Worm (Caenorhabditis elegans) whole organism, L1 larva: Measurements from ENCODE around the gene ipla-7.

Experiments used
- C16A3.4 ChIP-seq: fragments of 150-350 bp; optimal IDR thresholded peaks from 2 replicates; lab custom pipeline; 2014; ENCODE audit warnings: missing biosample characterization, missing genetic modification characterization
- alr-1 ChIP-seq: fragments of 200-800 bp; sonication (Bioruptor generic); optimal IDR thresholded peaks from 2 replicates; lab custom pipeline; 2018; ENCODE audit warnings: borderline replicate concordance, mild to moderate bottlenecking, missing genetic modification characterization, missing compliant biosample characterization
- ama-1 ChIP-seq: fragments of 150-350 bp; optimal IDR thresholded peaks from 2 replicates; lab custom pipeline; 2014
- blmp-1 ChIP-seq: fragments of 150-350 bp; optimal IDR thresholded peaks from 2 replicates; lab custom pipeline; 2014; ENCODE audit warnings: missing biosample characterization, missing genetic modification characterization
- ceh-63 ChIP-seq: fragments of 200-800 bp; sonication (Bioruptor generic); optimal IDR thresholded peaks from 2 replicates; lab custom pipeline; 2018; ENCODE audit warnings: mild to moderate bottlenecking, missing genetic modification characterization, missing compliant biosample characterization
- ceh-8 ChIP-seq: fragments of 200-800 bp; sonication (Bioruptor generic); optimal IDR thresholded peaks from 2 replicates; lab custom pipeline; 2018; ENCODE audit warnings: mild to moderate bottlenecking, missing genetic modification characterization, moderate library complexity, missing compliant biosample characterization
- ceh-82 ChIP-seq, 3 experiments: fragments of 150-350 bp in 1 of 3; sonication (generic microtip) in 2 of 3; optimal IDR thresholded peaks; 2 replicates each; lab custom pipeline; 2014 to 2017; ENCODE audit warnings: missing biosample characterization in 3 of 3, missing genetic modification characterization in 3 of 3
- ceh-88 ChIP-seq: fragments of 200-800 bp; sonication (Bioruptor generic); IDR thresholded peaks from 2 replicates; pipeline ENCODE4 v1.3.6; 2022; ENCODE audit warnings: missing genetic modification characterization, missing compliant biosample characterization
- ceh-90 ChIP-seq: sonication (generic microtip); optimal IDR thresholded peaks from 2 replicates; lab custom pipeline; 2016; ENCODE audit warnings: missing genetic modification characterization, missing compliant biosample characterization
- dpl-1 ChIP-seq, 3 experiments: fragments of 150-350 bp in 2 of 3; sonication (generic microtip) in 1 of 3; optimal IDR thresholded peaks; 2 replicates each; lab custom pipeline; 2014 to 2017; ENCODE audit warnings: missing biosample characterization in 3 of 3, missing genetic modification characterization in 3 of 3, missing genetic modification reagents in 3 of 3
- dsc-1 ChIP-seq: sonication (generic microtip); optimal IDR thresholded peaks from 2 replicates; lab custom pipeline; 2016; ENCODE audit warnings: mild to moderate bottlenecking, missing genetic modification characterization, missing compliant biosample characterization
- efl-1 ChIP-seq, 4 experiments: fragments of 150-350 bp; optimal IDR thresholded peaks in 3 of 4; peaks in 1 of 4; 1 replicate in 1 of 4; 2 replicates in 3 of 4; lab custom pipeline; 2014; ENCODE audit warnings: missing biosample characterization in 2 of 4, missing genetic modification characterization in 2 of 4, missing genetic modification reagents in 2 of 4
- efl-3 ChIP-seq: fragments of 200-800 bp; sonication (Bioruptor generic); optimal IDR thresholded peaks from 2 replicates; lab custom pipeline; 2018; ENCODE audit warnings: mild to moderate bottlenecking, missing genetic modification characterization, missing compliant biosample characterization
- egl-13 ChIP-seq: sonication (generic microtip); optimal IDR thresholded peaks from 2 replicates; lab custom pipeline; 2016; ENCODE audit warnings: missing genotype, missing genetic modification reagents, missing genetic modification characterization, missing compliant biosample characterization
- egl-27 ChIP-seq, 2 experiments: fragments of 150-350 bp in 1 of 2; sonication (generic microtip); optimal IDR thresholded peaks; 3 replicates each; lab custom pipeline; 2017 to 2018; ENCODE audit warnings: missing biosample characterization in 2 of 2, missing genetic modification characterization in 2 of 2, missing genetic modification reagents in 2 of 2
- elt-3 ChIP-seq, 6 experiments: fragments of 150-350 bp in 1 of 6; sonication (generic microtip); optimal IDR thresholded peaks; 2 replicates each; lab custom pipeline; 2017 to 2018; ENCODE audit warnings: missing biosample characterization in 6 of 6, missing genetic modification characterization in 6 of 6, inconsistent platforms in 1 of 6
- ets-5 ChIP-seq: fragments of 200-800 bp; sonication (Bioruptor generic); IDR thresholded peaks from 2 replicates; pipeline ENCODE4 v1.3.6; 2022; ENCODE audit warnings: missing genetic modification characterization, missing compliant biosample characterization
- fkh-4 ChIP-seq: sonication (generic microtip); optimal IDR thresholded peaks from 2 replicates; lab custom pipeline; 2016; ENCODE audit warnings: missing compliant biosample characterization, missing genetic modification characterization, borderline replicate concordance
- grh-1 ChIP-seq: fragments of 200-800 bp; sonication (Bioruptor generic); IDR thresholded peaks from 2 replicates; pipeline ENCODE4 v1.3.6; 2022; ENCODE audit warnings: missing genetic modification reagents, missing genetic modification characterization, missing compliant biosample characterization
- hlh-4 ChIP-seq: sonication (generic microtip); optimal IDR thresholded peaks from 2 replicates; lab custom pipeline; 2016; ENCODE audit warnings: mild to moderate bottlenecking, missing genetic modification characterization, missing compliant biosample characterization
- jun-1 ChIP-seq: fragments of 150-350 bp; optimal IDR thresholded peaks from 2 replicates; lab custom pipeline; 2014; ENCODE audit warnings: missing biosample characterization, missing genetic modification reagents, missing genetic modification characterization
- lin-13 ChIP-seq: fragments of 150-350 bp; optimal IDR thresholded peaks from 2 replicates; lab custom pipeline; 2014; ENCODE audit warnings: missing biosample characterization, missing genetic modification reagents, missing genetic modification characterization
- lin-14 ChIP-seq: fragments of 200-800 bp; sonication (Bioruptor generic); optimal IDR thresholded peaks from 2 replicates; lab custom pipeline; 2018; ENCODE audit warnings: mild to moderate bottlenecking, missing genetic modification characterization, moderate library complexity, missing compliant biosample characterization
- lin-15B ChIP-seq: fragments of 150-350 bp; sonication (generic microtip); optimal IDR thresholded peaks from 3 replicates; lab custom pipeline; 2014; ENCODE audit warnings: missing biosample characterization, missing genetic modification characterization
- lin-35 ChIP-seq, 2 experiments: fragments of 150-350 bp; optimal IDR thresholded peaks; 2 replicates each; lab custom pipeline; 2014; ENCODE audit warnings: missing biosample characterization in 2 of 2, missing genetic modification characterization in 2 of 2, missing genetic modification reagents in 2 of 2
- lin-39 ChIP-seq: fragments of 150-350 bp; optimal IDR thresholded peaks from 2 replicates; lab custom pipeline; 2014; ENCODE audit warnings: missing biosample characterization, missing genetic modification reagents, missing genetic modification characterization
- mab-9 ChIP-seq: fragments of 200-800 bp; sonication (Bioruptor generic); IDR thresholded peaks from 2 replicates; pipeline ENCODE4 v1.3.6; 2022; ENCODE audit warnings: missing genetic modification reagents, missing genetic modification characterization, missing compliant biosample characterization
- mef-2 ChIP-seq: fragments of 150-350 bp; optimal IDR thresholded peaks from 2 replicates; lab custom pipeline; 2014; ENCODE audit warnings: missing biosample characterization, missing genetic modification characterization
- mep-1 ChIP-seq: fragments of 150-350 bp; optimal IDR thresholded peaks from 2 replicates; lab custom pipeline; 2014; ENCODE audit warnings: missing biosample characterization, missing genetic modification characterization
- nhr-19 ChIP-seq: fragments of 200-800 bp; sonication (Bioruptor generic); conservative IDR thresholded peaks from 2 replicates; pipeline ENCODE4 v1.3.6; 2022; ENCODE audit warnings: missing genetic modification characterization, missing compliant biosample characterization
- nhr-20 ChIP-seq: sonication (generic microtip); optimal IDR thresholded peaks from 2 replicates; lab custom pipeline; 2016; ENCODE audit warnings: mild to moderate bottlenecking, missing genetic modification characterization, missing compliant biosample characterization
- nhr-237 ChIP-seq: fragments of 150-350 bp; optimal IDR thresholded peaks from 2 replicates; lab custom pipeline; 2014; ENCODE audit warnings: missing biosample characterization, missing genetic modification characterization
- nhr-71 ChIP-seq: sonication (generic microtip); optimal IDR thresholded peaks from 2 replicates; lab custom pipeline; 2016; ENCODE audit warnings: mild to moderate bottlenecking, missing genetic modification characterization, moderate library complexity, missing compliant biosample characterization
- nhr-76 ChIP-seq: sonication (generic microtip); optimal IDR thresholded peaks from 2 replicates; lab custom pipeline; 2017; ENCODE audit warnings: missing biosample characterization, missing genetic modification characterization
- nhr-77 ChIP-seq: fragments of 150-350 bp; optimal IDR thresholded peaks from 2 replicates; lab custom pipeline; 2014; ENCODE audit warnings: missing biosample characterization, missing genetic modification characterization
- nhr-84 ChIP-seq: sonication (generic microtip); optimal IDR thresholded peaks from 2 replicates; lab custom pipeline; 2017; ENCODE audit warnings: missing biosample characterization, missing genetic modification characterization
- pag-3 ChIP-seq: sonication (generic microtip); optimal IDR thresholded peaks from 2 replicates; lab custom pipeline; 2017; ENCODE audit warnings: missing genetic modification characterization, mild to moderate bottlenecking, missing compliant biosample characterization, antibody characterized with exemption, borderline replicate concordance; ENCODE audit not compliant: insufficient read depth
- pax-3 ChIP-seq: fragments of 200-800 bp; sonication (Bioruptor generic); optimal IDR thresholded peaks from 2 replicates; lab custom pipeline; 2018; ENCODE audit warnings: mild to moderate bottlenecking, missing genetic modification characterization, moderate library complexity, missing compliant biosample characterization
- pqm-1 ChIP-seq: sonication (generic microtip); optimal IDR thresholded peaks from 3 replicates; lab custom pipeline; 2017; ENCODE audit warnings: missing biosample characterization, missing genetic modification characterization
- rnt-1 ChIP-seq: sonication (generic microtip); optimal IDR thresholded peaks from 2 replicates; lab custom pipeline; 2016; ENCODE audit warnings: mild to moderate bottlenecking, missing genetic modification characterization, moderate library complexity, missing compliant biosample characterization
- swsn-7 ChIP-seq: sonication (generic microtip); optimal IDR thresholded peaks from 2 replicates; lab custom pipeline; 2016; ENCODE audit warnings: missing genetic modification characterization, missing compliant biosample characterization
- tbx-2 ChIP-seq: sonication (generic microtip); optimal IDR thresholded peaks from 2 replicates; lab custom pipeline; 2016; ENCODE audit warnings: missing genetic modification characterization, missing compliant biosample characterization
- unc-130 ChIP-seq: fragments of 150-350 bp; optimal IDR thresholded peaks from 2 replicates; lab custom pipeline; 2017; ENCODE audit warnings: missing biosample characterization, missing genetic modification characterization, inconsistent platforms
- unc-98 ChIP-seq: fragments of 200-800 bp; sonication (Bioruptor generic); IDR thresholded peaks from 2 replicates; pipeline ENCODE4 v1.3.6; 2022; ENCODE audit warnings: missing genetic modification characterization, missing compliant biosample characterization
- vab-15 ChIP-seq: sonication (generic microtip); optimal IDR thresholded peaks from 2 replicates; lab custom pipeline; 2017; ENCODE audit warnings: missing genotype, mild to moderate bottlenecking, missing genetic modification characterization, missing compliant biosample characterization
- ztf-4 ChIP-seq: fragments of 150-350 bp; optimal IDR thresholded peaks from 2 replicates; lab custom pipeline; 2014; ENCODE audit warnings: missing biosample characterization, missing genetic modification characterization

Gene ipla-7

ce11 chrIV:10110417-10110816, 47.8 kb upstream of the ipla-7 start, which contains the start of gene egl-38:
Gene egl-38, minus strand, starts transcription at chrIV:10110517.
- TF ChIP-seq nhr-19 (GFP tag; lab: Robert Waterston, UW) (no peak), nhr-237 (no peak), nhr-20 (no peak), nhr-77 (tag; lab: Kevin White, UChicago) (no peak), pqm-1 (no peak), dsc-1 (tag; lab: Kevin White, UChicago) (no peak), ceh-82 (tag; optimal IDR thresholded peaks at IDR 0.05; lab: Kevin White, UChicago) (no peak), elt-3 (tag; optimal IDR thresholded peaks at IDR 0.05; lab: Kevin White, UChicago) (no peak)

ce11 chrIV:10096881-10097280, 34.2 kb upstream of the ipla-7 start, which contains the start of gene dis-3:
Gene dis-3, plus strand, starts transcription at chrIV:10097202.
- TF ChIP-seq mab-9: no peak
- no peak for TF ChIP-seq jun-1
- peak in 1 of 3 experiments; percentile 26 for TF ChIP-seq dpl-1 (GFP tag; optimal IDR thresholded peaks at IDR 0.05; lab: Kevin White, UChicago)
- no peak for TF ChIP-seq nhr-84 (tag; lab: Kevin White, UChicago)
- no peak for TF ChIP-seq lin-13 (GFP tag; lab: Kevin White, UChicago)
- TF ChIP-seq nhr-76 (tag; lab: Kevin White, UChicago): no peak
- no peak for TF ChIP-seq swsn-7 (tag; lab: Kevin White, UChicago)
- no peak for TF ChIP-seq lin-39 (tag; lab: Kevin White, UChicago)
- TF ChIP-seq egl-13 (tag; lab: Kevin White, UChicago): no peak
- TF ChIP-seq pax-3 (tag; lab: Kevin White, UChicago): no peak
- TF ChIP-seq lin-14 (GFP tag; lab: Kevin White, UChicago): no peak
- TF ChIP-seq rnt-1 (tag; lab: Kevin White, UChicago): peak; percentile 1
- TF ChIP-seq efl-3 (GFP tag; lab: Kevin White, UChicago): no peak
- TF ChIP-seq mep-1: no peak
- no peak for TF ChIP-seq ama-1 (lab: Kevin White, UChicago)
- TF ChIP-seq tbx-2 (tag; lab: Kevin White, UChicago): no peak
- TF ChIP-seq nhr-71 (tag; lab: Kevin White, UChicago): no peak
- TF ChIP-seq efl-1 (optimal IDR thresholded peaks at IDR 0.05; lab: Kevin White, UChicago): peak; percentile 16 to 36
- TF ChIP-seq efl-1 (GFP tag; optimal IDR thresholded peaks at IDR 0.05 in 1 of 2; lab: Kevin White, UChicago): peak in 1 of 2 experiments; percentile 57
- TF ChIP-seq ets-5 (GFP tag; lab: Robert Waterston, UW): no peak
- TF ChIP-seq C16A3.4: no peak
- no peak for TF ChIP-seq hlh-4 (tag; lab: Kevin White, UChicago)
- TF ChIP-seq ztf-4 (tag; lab: Kevin White, UChicago): no peak
- TF ChIP-seq pag-3: no peak
- TF ChIP-seq fkh-4: no peak
- TF ChIP-seq nhr-77 (tag; lab: Kevin White, UChicago): no peak
- no peak for TF ChIP-seq unc-130 (tag; lab: Kevin White, UChicago)
- TF ChIP-seq unc-98 (GFP tag; lab: Robert Waterston, UW): no peak
- TF ChIP-seq lin-35 (GFP tag; optimal IDR thresholded peaks at IDR 0.05; lab: Kevin White, UChicago): peak in 1 of 2 experiments; percentile 45
- no peak for TF ChIP-seq ceh-8 (GFP tag; lab: Kevin White, UChicago)
- no peak for TF ChIP-seq ceh-82 (tag; optimal IDR thresholded peaks at IDR 0.05; lab: Kevin White, UChicago)
- no peak for TF ChIP-seq ceh-88 (GFP tag; lab: Robert Waterston, UW)
- no peak for TF ChIP-seq ceh-90 (tag; lab: Kevin White, UChicago)
- TF ChIP-seq nhr-19 (GFP tag; lab: Robert Waterston, UW): no peak
- TF ChIP-seq lin-15B: no peak
- TF ChIP-seq vab-15 (tag; lab: Kevin White, UChicago): no peak
- no peak for TF ChIP-seq ceh-63 (GFP tag; lab: Kevin White, UChicago)
- TF ChIP-seq blmp-1 (tag; lab: Kevin White, UChicago): peak; percentile 22
- TF ChIP-seq grh-1: no peak
- no peak for TF ChIP-seq egl-27 (tag; optimal IDR thresholded peaks at IDR 0.05; lab: Kevin White, UChicago)
- TF ChIP-seq mef-2: no peak
- no peak for TF ChIP-seq alr-1 (tag; lab: Kevin White, UChicago)
- no peak for TF ChIP-seq dsc-1 (tag; lab: Kevin White, UChicago)
